Fruit fly (Drosophila melanogaster) whole organism, prepupa: ENCODE measurements around the gene Cyp4ae1.

Source experiments
- CG10631 ChIP-seq: fragments of 200-800 bp; sonication (Bioruptor generic); optimal IDR thresholded peaks from 2 replicates; lab custom pipeline; 2016; ENCODE audit warnings: missing biosample characterization, missing genetic modification characterization
- CG3919 ChIP-seq: fragments of 200-800 bp; sonication (Bioruptor generic); optimal IDR thresholded peaks from 3 replicates; lab custom pipeline; 2016; ENCODE audit warnings: missing biosample characterization, missing genetic modification characterization
- CG6854 ChIP-seq: fragments of 200-800 bp; sonication (Bioruptor generic); optimal IDR thresholded peaks from 2 replicates; lab custom pipeline; 2017; ENCODE audit warnings: missing biosample characterization, mild to moderate bottlenecking, missing genetic modification characterization
- CG8119 ChIP-seq: fragments of 200-800 bp; sonication (Bioruptor generic); IDR thresholded peaks from 3 replicates; pipeline ENCODE4 v1.3.6; 2022; ENCODE audit warnings: missing biosample characterization, missing genetic modification characterization
- CG8319 ChIP-seq: fragments of 200-800 bp; sonication (Bioruptor generic); optimal IDR thresholded peaks from 3 replicates; lab custom pipeline; 2016; ENCODE audit warnings: missing biosample characterization, missing genetic modification characterization
- Hr39 ChIP-seq: fragments of 200-800 bp; sonication (Bioruptor generic); optimal IDR thresholded peaks from 2 replicates; lab custom pipeline; 2016; ENCODE audit warnings: missing biosample characterization, missing genetic modification characterization
- Hr4 ChIP-seq: fragments of 200-800 bp; sonication (Bioruptor generic); optimal IDR thresholded peaks from 3 replicates; lab custom pipeline; 2016; ENCODE audit warnings: missing biosample characterization, missing genetic modification characterization

dm6 chrX:2146574-2146973 is 32.2 kb upstream of the Cyp4ae1 start:
- TF ChIP-seq CG10631 (GFP tag; lab: Kevin White, UChicago) (no peak), CG8319 (GFP tag; lab: Kevin White, UChicago) (no peak), Hr39 (GFP tag; lab: Kevin White, UChicago) (no peak), CG6854 (no peak), CG3919 (GFP tag; lab: Kevin White, UChicago) (no peak), Hr4 (GFP tag; lab: Kevin White, UChicago) (no peak), CG8119 (peak; percentile 28; the same call in 2 of the 3 replicates)
